Worm (Caenorhabditis elegans): Measurements from ENCODE around the gene lurp-3.

DNA sequence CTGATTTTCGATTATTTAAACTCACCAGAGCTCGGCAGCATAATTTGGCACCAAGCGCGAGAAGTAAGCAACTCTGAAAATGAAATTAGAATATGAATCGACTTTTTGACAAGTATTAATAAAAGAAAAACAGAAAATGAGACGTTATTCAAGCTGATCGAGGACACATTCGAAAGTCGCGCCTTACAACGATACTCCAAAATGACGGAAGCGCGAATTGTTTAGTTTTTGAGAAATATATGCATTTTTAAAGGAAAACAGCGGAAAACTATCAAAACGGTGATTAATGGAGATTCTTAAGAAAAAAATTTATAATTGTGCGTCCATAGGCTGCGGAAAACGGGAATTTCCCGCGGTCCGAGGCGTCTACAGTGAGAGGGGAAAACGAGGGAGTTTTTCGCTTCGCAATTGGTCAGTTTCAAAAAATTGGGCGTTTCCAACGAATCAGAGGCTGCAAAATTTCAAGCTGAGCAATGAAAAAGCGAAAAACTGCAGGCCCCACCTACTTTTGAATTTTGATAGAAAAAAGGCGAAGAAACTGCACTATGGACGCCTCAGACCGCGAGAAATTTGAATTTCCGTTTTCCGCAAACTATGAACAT is 18.0 kb upstream of the lurp-3 start, which contains the start of gene mes-4:
- TF ChIP-seq C06A6.2 (GFP tag; conservative IDR thresholded peaks at IDR 0.05) (no peak), efl-1 (GFP tag; optimal IDR thresholded peaks at IDR 0.05) (no peak), unc-62 (GFP tag; optimal IDR thresholded peaks at IDR 0.05) (no peak), lir-1 (GFP tag; conservative IDR thresholded peaks at IDR 0.05) (no peak), F52B5.7 (tag; optimal IDR thresholded peaks at IDR 0.05) (no peak), pha-4 (tag; optimal IDR thresholded peaks at IDR 0.05) (no peak), xnd-1 (tag; optimal IDR thresholded peaks at IDR 0.05) (no peak), egl-44 (GFP tag; IDR thresholded peaks at IDR 0.05) (no peak), nhr-90 (tag; optimal IDR thresholded peaks at IDR 0.05) (no peak), sea-2 (GFP tag; IDR thresholded peaks at IDR 0.05) (no peak), snpc-4 (GFP tag; optimal IDR thresholded peaks at IDR 0.05) (no peak), snpc-4 (tag; optimal IDR thresholded peaks at IDR 0.05) (no peak), nfya-2 (GFP tag; IDR thresholded peaks at IDR 0.05) (no peak), F39B2.1 (GFP tag; IDR thresholded peaks at IDR 0.05) (no peak), zim-3 (tag; optimal IDR thresholded peaks at IDR 0.05) (no peak)
